Fruit fly (Drosophila melanogaster): ENCODE results near the gene CG3078.

- TF ChIP-seq GATAd (GFP tag; optimal IDR thresholded peaks at IDR 0.05) (no peak), OdsH (GFP tag; optimal IDR thresholded peaks at IDR 0.05) (no peak), h (GFP tag; optimal IDR thresholded peaks at IDR 0.05) (peak; percentile 15)
Measured at dm6 chrX:2212327-2212820, 47.3 kb downstream of the CG3078 start.

Data from whole organism, wandering third instar larva.